Worm (Caenorhabditis elegans) whole organism, L4 larva: ENCODE results near the gene F57C7.4.

Experiments
- D1046.2 ChIP-seq: fragments of 200-800 bp; sonication (Bioruptor generic); IDR thresholded peaks from 2 replicates; pipeline ENCODE4 v1.3.6; 2022; ENCODE audit warnings: missing genetic modification characterization, missing compliant biosample characterization
- lsy-2 ChIP-seq, 2 experiments: fragments of 150-350 bp in 1 of 2; sonication (generic microtip) in 1 of 2; optimal IDR thresholded peaks; 2 replicates each; lab custom pipeline; 2014 to 2017; ENCODE audit warnings: missing biosample characterization in 2 of 2, missing genetic modification characterization in 2 of 2
- unc-130 ChIP-seq: sonication (generic microtip); optimal IDR thresholded peaks from 2 replicates; lab custom pipeline; 2016; ENCODE audit warnings: missing genetic modification reagents, missing genetic modification characterization, missing compliant biosample characterization

DNA sequence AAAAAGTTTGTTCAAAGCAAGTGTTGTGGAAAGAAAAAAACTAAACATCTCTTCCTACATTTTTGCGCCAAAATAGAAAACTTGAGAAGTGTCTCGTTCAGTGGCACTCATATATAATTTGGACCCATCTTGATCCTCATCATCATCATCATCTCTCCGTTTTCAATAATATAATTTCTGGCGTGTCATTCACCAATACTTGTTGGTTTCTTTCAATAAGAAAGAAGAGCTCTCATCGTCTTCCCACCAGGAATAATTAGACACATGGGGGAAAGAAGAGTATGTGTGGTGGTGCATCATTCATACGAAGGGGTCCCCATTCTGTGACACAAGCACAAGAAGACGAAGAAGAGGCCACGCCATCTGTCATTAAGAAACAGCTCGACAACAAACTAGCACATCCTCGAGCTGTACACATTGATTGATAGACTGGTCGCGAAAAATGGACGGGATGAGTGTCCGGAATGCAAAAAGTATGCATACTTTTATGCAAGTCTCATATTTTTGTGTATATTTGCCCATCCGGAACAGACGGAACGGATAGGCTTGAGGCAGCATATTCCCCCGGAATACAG is 1.9 kb upstream of the F57C7.4 start:
- TF ChIP-seq unc-130 (GFP tag; lab: Kevin White, UChicago) (no peak), lsy-2 (tag; optimal IDR thresholded peaks at IDR 0.05; lab: Kevin White, UChicago) (no peak), D1046.2 (GFP tag; lab: Robert Waterston, UW) (no peak)
